Fruit fly (Drosophila melanogaster) whole organism, wandering third instar larva: ENCODE results near the gene Usp12-46.

Source experiments
- Abd-B ChIP-seq: fragments of >200 bp; optimal IDR thresholded peaks from 2 replicates; lab custom pipeline; 2017; ENCODE audit warnings: missing biosample characterization, missing genetic modification characterization
- CG32264 ChIP-seq: fragments of 200-800 bp; sonication (Bioruptor generic); optimal IDR thresholded peaks from 2 replicates; lab custom pipeline; 2016; ENCODE audit warnings: missing biosample characterization, missing genetic modification characterization
- CG9705 ChIP-seq: fragments of 200-800 bp; sonication (Bioruptor generic); optimal IDR thresholded peaks from 2 replicates; lab custom pipeline; 2018; ENCODE audit warnings: missing biosample characterization, mild to moderate bottlenecking, missing genetic modification characterization
- Dif ChIP-seq: fragments of 200-275, 200-300 bp; sonication (Bioruptor generic); optimal IDR thresholded peaks from 2 replicates; lab custom pipeline; 2018; ENCODE audit warnings: missing biosample characterization, missing genetic modification characterization; ENCODE audit not compliant: partially characterized antibody
- GATAd ChIP-seq: sonication (Bioruptor generic); optimal IDR thresholded peaks from 2 replicates; lab custom pipeline; 2016; ENCODE audit warnings: missing biosample characterization, missing genetic modification characterization
- Hnf4 ChIP-seq: fragments of 200-800 bp; sonication (Bioruptor generic); optimal IDR thresholded peaks from 2 replicates; lab custom pipeline; 2016; ENCODE audit warnings: missing biosample characterization, mild to moderate bottlenecking, missing genetic modification characterization
- Hr83 ChIP-seq: fragments of 200-300 bp; sonication (Bioruptor generic); optimal IDR thresholded peaks from 2 replicates; lab custom pipeline; 2016; ENCODE audit warnings: missing biosample characterization, mild to moderate bottlenecking, missing genetic modification characterization, moderate library complexity; ENCODE audit not compliant: poor library complexity, severe bottlenecking
- Jra ChIP-seq: sonication (Bioruptor generic); optimal IDR thresholded peaks from 2 replicates; lab custom pipeline; 2016; ENCODE audit warnings: missing biosample characterization, missing genetic modification characterization
- Mio ChIP-seq: sonication (Bioruptor generic); optimal IDR thresholded peaks from 2 replicates; lab custom pipeline; 2016; ENCODE audit warnings: missing biosample characterization, missing genetic modification characterization
- Myc ChIP-seq: fragments of >200 bp; optimal IDR thresholded peaks from 2 replicates; lab custom pipeline; 2017
- N ChIP-seq: fragments of >200 bp; optimal IDR thresholded peaks from 2 replicates; lab custom pipeline; 2018; ENCODE audit warnings: missing biosample characterization, missing external identifiers, missing genetic modification characterization
- OdsH ChIP-seq: fragments of 200-800 bp; sonication (Bioruptor generic); optimal IDR thresholded peaks from 2 replicates; lab custom pipeline; 2016; ENCODE audit warnings: missing biosample characterization, mild to moderate bottlenecking, missing genetic modification characterization
- Rel ChIP-seq, 2 experiments: fragments of 200-800 bp; sonication (Bioruptor generic) in 1 of 2; optimal IDR thresholded peaks; 2 replicates in 1 of 2; 3 replicates in 1 of 2; lab custom pipeline; 2016 to 2019; ENCODE audit warnings: mild to moderate bottlenecking in 2 of 2, missing biosample characterization in 2 of 2, missing genetic modification characterization in 2 of 2, moderate library complexity in 1 of 2
- Sp1 ChIP-seq: fragments of 200-800 bp; sonication (Bioruptor generic); optimal IDR thresholded peaks from 3 replicates; lab custom pipeline; 2019; ENCODE audit warnings: missing biosample characterization, mild to moderate bottlenecking, missing genetic modification characterization, moderate library complexity
- Vsx2 ChIP-seq: fragments of 200-300, 225-300 bp; sonication (Bioruptor generic); optimal IDR thresholded peaks from 2 replicates; lab custom pipeline; 2018; ENCODE audit warnings: missing biosample characterization, missing genetic modification characterization; ENCODE audit not compliant: partially characterized antibody
- br ChIP-seq: fragments of 200-800 bp; sonication (Bioruptor generic); optimal IDR thresholded peaks from 2 replicates; lab custom pipeline; 2016; ENCODE audit warnings: missing biosample characterization, missing genetic modification characterization
- brk ChIP-seq: fragments of 200-800 bp; sonication (Bioruptor generic); optimal IDR thresholded peaks from 2 replicates; lab custom pipeline; 2016; ENCODE audit warnings: missing biosample characterization, mild to moderate bottlenecking, missing genetic modification characterization
- dl ChIP-seq, 2 experiments: fragments of 175-275, 200-275 bp in 1 of 2; fragments of 200-275 bp in 1 of 2; sonication (Bioruptor generic); optimal IDR thresholded peaks; lab custom pipeline; 2018; ENCODE audit warnings: mild to moderate bottlenecking in 2 of 2, missing biosample characterization in 2 of 2, missing genetic modification characterization in 2 of 2, moderate library complexity in 2 of 2; ENCODE audit not compliant: partially characterized antibody in 2 of 2, insufficient read depth in 1 of 2
- dmrt93B ChIP-seq: fragments of 200-800 bp; sonication (Bioruptor generic); optimal IDR thresholded peaks from 2 replicates; lab custom pipeline; 2018; ENCODE audit warnings: missing biosample characterization, mild to moderate bottlenecking, missing genetic modification characterization
- dsf ChIP-seq: sonication (Bioruptor generic); optimal IDR thresholded peaks from 2 replicates; lab custom pipeline; 2016; ENCODE audit warnings: missing biosample characterization, missing genetic modification characterization, borderline replicate concordance
- ey ChIP-seq: fragments of 200-800 bp; sonication (Bioruptor generic); optimal IDR thresholded peaks from 2 replicates; lab custom pipeline; 2016; ENCODE audit warnings: missing biosample characterization, missing genetic modification characterization
- foxo ChIP-seq, 2 experiments: fragments of 200-800 bp; sonication (Bioruptor generic); optimal IDR thresholded peaks; 2 replicates in 1 of 2; 3 replicates in 1 of 2; lab custom pipeline; 2016 to 2017; ENCODE audit warnings: missing biosample characterization in 2 of 2, missing genetic modification characterization in 2 of 2
- fru ChIP-seq: fragments of 200-800 bp; sonication (Bioruptor generic); optimal IDR thresholded peaks from 3 replicates; lab custom pipeline; 2016; ENCODE audit warnings: missing biosample characterization, mild to moderate bottlenecking, missing genetic modification characterization
- h ChIP-seq: fragments of 200-800 bp; sonication (Bioruptor generic); optimal IDR thresholded peaks from 3 replicates; lab custom pipeline; 2016; ENCODE audit warnings: missing biosample characterization, mild to moderate bottlenecking, missing genetic modification characterization
- jim ChIP-seq: fragments of 175-275, 200-325 bp; sonication (Bioruptor generic); optimal IDR thresholded peaks from 2 replicates; lab custom pipeline; 2016; ENCODE audit warnings: missing biosample characterization, mild to moderate bottlenecking, missing genetic modification characterization
- lola ChIP-seq: fragments of >200 bp; optimal IDR thresholded peaks from 2 replicates; lab custom pipeline; 2017; ENCODE audit warnings: missing biosample characterization, missing genetic modification characterization
- pan ChIP-seq: fragments of >200 bp; optimal IDR thresholded peaks from 2 replicates; lab custom pipeline; 2017
- psq ChIP-seq: fragments of 200-800 bp; sonication (Bioruptor generic); optimal IDR thresholded peaks from 3 replicates; lab custom pipeline; 2017; ENCODE audit warnings: missing biosample characterization, mild to moderate bottlenecking, missing genetic modification characterization, moderate library complexity
- sage ChIP-seq: fragments of 200-800 bp; sonication (Bioruptor generic); optimal IDR thresholded peaks from 2 replicates; lab custom pipeline; 2016; ENCODE audit warnings: missing biosample characterization, mild to moderate bottlenecking, missing genetic modification characterization
- sv ChIP-seq: fragments of 200-800 bp; sonication (Bioruptor generic); optimal IDR thresholded peaks from 3 replicates; lab custom pipeline; 2016; ENCODE audit warnings: missing biosample characterization, missing genetic modification characterization
- tai ChIP-seq: sonication (Bioruptor generic); optimal IDR thresholded peaks from 2 replicates; lab custom pipeline; 2016; ENCODE audit warnings: missing biosample characterization, missing genetic modification characterization
- woc ChIP-seq: sonication (Bioruptor generic); optimal IDR thresholded peaks from 2 replicates; lab custom pipeline; 2016; ENCODE audit warnings: missing biosample characterization, mild to moderate bottlenecking, missing genetic modification characterization

The Usp12-46 gene

dm6 chr3R:22733751-22734150 lies 16.9 kb upstream of the Usp12-46 start, which contains the start of gene Takl2:
TSS of gene Takl2 (minus strand) at chr3R:22733851.
- TF ChIP-seq lola (GFP tag; lab: Kevin White, UChicago) (no peak), pan (lab: Kevin White, UChicago) (no peak), Hnf4 (GFP tag; lab: Kevin White, UChicago) (no peak), woc (GFP tag; lab: Kevin White, UChicago) (no peak), ey (GFP tag; lab: Kevin White, UChicago) (no peak), Rel (GFP tag; optimal IDR thresholded peaks at IDR 0.05; lab: Kevin White, UChicago) (no peak), Rel (tag; optimal IDR thresholded peaks at IDR 0.05; lab: Kevin White, UChicago) (no peak), CG32264 (GFP tag; lab: Kevin White, UChicago) (no peak), dl (GFP tag; optimal IDR thresholded peaks at IDR 0.05; lab: Kevin White, UChicago; ENCODE audit: insufficient read depth in 1 of 2, partially characterized antibody in 2 of 2) (no peak), Abd-B (GFP tag; lab: Kevin White, UChicago) (no peak), Hr83 (no peak), jim (GFP tag; lab: Kevin White, UChicago) (no peak), brk (GFP tag; lab: Kevin White, UChicago) (no peak), Sp1 (GFP tag; lab: Kevin White, UChicago) (no peak), sv (GFP tag; lab: Kevin White, UChicago) (no peak), dmrt93B (no peak), br (GFP tag; lab: Kevin White, UChicago) (no peak), N (GFP tag; lab: Kevin White, UChicago) (no peak)

dm6 chr3R:22740930-22741329 lies 9.8 kb upstream of the Usp12-46 start, which contains the start of the genes Dcr-1 and CG6985:
TSS of gene Dcr-1 (minus strand) at chr3R:22741091.
TSS of gene CG6985 (plus strand) at chr3R:22741150.
- TF ChIP-seq sv (GFP tag; lab: Kevin White, UChicago) (no peak), Rel (GFP tag; optimal IDR thresholded peaks at IDR 0.05; lab: Kevin White, UChicago) (no peak), Rel (tag; optimal IDR thresholded peaks at IDR 0.05; lab: Kevin White, UChicago) (peak; percentile 91)
- TF ChIP-seq, all 38 proteins: peak for 1

dm6 chr3R:22745432-22745831 lies 5.3 kb upstream of the Usp12-46 start, which contains the start of the genes vret and HP1c:
TSS of gene vret (minus strand) at chr3R:22745581.
TSS of gene HP1c (plus strand) at chr3R:22745620.
- TF ChIP-seq h (GFP tag; lab: Kevin White, UChicago) (no peak), dmrt93B (no peak), OdsH (GFP tag; lab: Kevin White, UChicago) (no peak), Rel (GFP tag; optimal IDR thresholded peaks at IDR 0.05; lab: Kevin White, UChicago) (no peak), Rel (tag; optimal IDR thresholded peaks at IDR 0.05; lab: Kevin White, UChicago) (peak; percentile 37), dsf (GFP tag; lab: Kevin White, UChicago) (no peak), GATAd (no peak), sage (GFP tag; lab: Kevin White, UChicago) (no peak)
- TF ChIP-seq, all 38 proteins: peak for 1

dm6 chr3R:22747423-22748090 lies 3.1 kb upstream of the Usp12-46 start, which contains the start of gene CG17141:
TSS of gene CG17141 (minus strand) at chr3R:22747599.
- TF ChIP-seq Dif (GFP tag; lab: Kevin White, UChicago) = peak; percentile 26
- TF ChIP-seq N (GFP tag; lab: Kevin White, UChicago) = no peak
- TF ChIP-seq Abd-B (GFP tag; lab: Kevin White, UChicago) = no peak
- TF ChIP-seq Hr83 = peak; percentile 35
- TF ChIP-seq OdsH (GFP tag; lab: Kevin White, UChicago) = no peak
- no peak for TF ChIP-seq tai
- no peak for TF ChIP-seq br (GFP tag; lab: Kevin White, UChicago)
- TF ChIP-seq, all 38 proteins: peak for 2

- TF ChIP-seq dl (GFP tag; optimal IDR thresholded peaks at IDR 0.05; lab: Kevin White, UChicago; ENCODE audit: insufficient read depth in 1 of 2, partially characterized antibody in 2 of 2) = no peak
- no peak for TF ChIP-seq Rel (GFP tag; optimal IDR thresholded peaks at IDR 0.05; lab: Kevin White, UChicago)
- no peak for TF ChIP-seq Rel (tag; optimal IDR thresholded peaks at IDR 0.05; lab: Kevin White, UChicago)
- TF ChIP-seq Myc = no peak
- no peak for TF ChIP-seq N (GFP tag; lab: Kevin White, UChicago)
- no peak for TF ChIP-seq CG32264 (GFP tag; lab: Kevin White, UChicago)
- TF ChIP-seq sage (GFP tag; lab: Kevin White, UChicago) = no peak
- TF ChIP-seq CG9705 (GFP tag; lab: Kevin White, UChicago) = no peak
- no peak for TF ChIP-seq Dif (GFP tag; lab: Kevin White, UChicago)
- TF ChIP-seq Mio (GFP tag; lab: Kevin White, UChicago) = no peak
- TF ChIP-seq woc (GFP tag; lab: Kevin White, UChicago) = no peak
- TF ChIP-seq Jra (GFP tag; lab: Kevin White, UChicago) = no peak
- TF ChIP-seq Hr83 = no peak
- no peak for TF ChIP-seq psq (GFP tag; lab: Kevin White, UChicago)
- TF ChIP-seq Hnf4 (GFP tag; lab: Kevin White, UChicago) = no peak
- TF ChIP-seq pan (lab: Kevin White, UChicago) = no peak
- TF ChIP-seq foxo (GFP tag; optimal IDR thresholded peaks at IDR 0.05; lab: Kevin White, UChicago) = no peak
- no peak for TF ChIP-seq fru
- no peak for TF ChIP-seq lola (GFP tag; lab: Kevin White, UChicago)
- TF ChIP-seq Vsx2 (GFP tag; lab: Kevin White, UChicago) = no peak
- TF ChIP-seq Sp1 (GFP tag; lab: Kevin White, UChicago) = no peak
Measured at dm6 chr3R:22748956-22749355, 1.7 kb upstream of the Usp12-46 start, which contains the start of gene CG31139. TSS of gene CG31139 (minus strand) at chr3R:22749056.
